Fruit fly (Drosophila melanogaster) Kc167 (cell line): ENCODE results near the gene Tap42.

Experiments used
- Myc ChIP-seq: fragments of >200 bp; optimal IDR thresholded peaks from 2 replicates; lab custom pipeline; 2017; ENCODE audit warnings: missing external identifiers
- h ChIP-seq: fragments of >200 bp; optimal IDR thresholded peaks from 3 replicates; lab custom pipeline; 2018; ENCODE audit warnings: missing external identifiers
- psq ChIP-seq: fragments of >200 bp; optimal IDR thresholded peaks from 2 replicates; lab custom pipeline; 2017; ENCODE audit warnings: missing external identifiers
- ttk ChIP-seq: sonication (Bioruptor generic); optimal IDR thresholded peaks from 2 replicates; lab custom pipeline; 2017; ENCODE audit warnings: missing external identifiers

- TF ChIP-seq psq (lab: Kevin White, UChicago) (no peak), Myc (no peak), h (lab: Kevin White, UChicago) (no peak), ttk (no peak)
These were observed 8.7 kb downstream of the Tap42 start for dm6 chr2L:13376086-13376485.
